Worm (Caenorhabditis elegans): Measurements from ENCODE around the gene sre-42.

ce11 chrII:12343710-12344109 lies 43.0 kb downstream of the sre-42 start:
- TF ChIP-seq hlh-30 (tag; optimal IDR thresholded peaks at IDR 0.05; ENCODE audit: insufficient read depth) = no peak
- TF ChIP-seq ama-1 (optimal IDR thresholded peaks at IDR 0.05) = no peak
- TF ChIP-seq ceh-18 (tag; optimal IDR thresholded peaks at IDR 0.05) = no peak
- no peak for TF ChIP-seq che-1 (tag; optimal IDR thresholded peaks at IDR 0.05)
- TF ChIP-seq F13H6.1 (tag; optimal IDR thresholded peaks at IDR 0.05) = no peak
- TF ChIP-seq nhr-11 (tag; optimal IDR thresholded peaks at IDR 0.05) = no peak
- no peak for TF ChIP-seq pha-4 (tag; optimal IDR thresholded peaks at IDR 0.05)
- no peak for TF ChIP-seq sox-4 (tag; optimal IDR thresholded peaks at IDR 0.05)
- TF ChIP-seq ahr-1 (tag; optimal IDR thresholded peaks at IDR 0.05) = no peak
- TF ChIP-seq pqm-1 (tag; optimal IDR thresholded peaks at IDR 0.05) = no peak
- no peak for TF ChIP-seq unc-3 (GFP tag; conservative IDR thresholded peaks at IDR 0.05)
- no peak for TF ChIP-seq unc-3 (tag; optimal IDR thresholded peaks at IDR 0.05)
- no peak for TF ChIP-seq unc-55 (GFP tag; optimal IDR thresholded peaks at IDR 0.05)
- no peak for TF ChIP-seq nhr-232 (tag; optimal IDR thresholded peaks at IDR 0.05)
- no peak for TF ChIP-seq elt-2 (tag; optimal IDR thresholded peaks at IDR 0.05)

Data from whole organism, late embryonic.